Worm (Caenorhabditis elegans): Measurements from ENCODE around the gene irld-26.

DNA sequence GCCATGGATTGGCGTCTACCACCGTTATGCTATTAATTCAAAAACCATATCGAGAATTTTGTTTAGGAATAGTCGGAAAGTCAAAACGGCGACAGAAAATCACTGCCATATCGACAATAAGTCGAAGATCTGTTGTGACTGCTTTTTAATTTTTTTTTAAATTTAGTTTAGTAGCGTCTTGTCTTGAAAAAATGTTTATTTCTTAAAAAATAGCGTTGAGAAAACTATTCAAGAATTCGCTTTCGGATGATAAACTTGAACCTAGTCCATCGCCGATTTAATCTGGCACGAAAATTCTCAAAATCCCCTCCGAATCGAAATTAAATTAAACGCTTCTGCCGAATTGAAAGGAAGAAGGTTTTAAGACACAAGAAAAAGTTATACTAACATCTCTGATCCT, 12.9 kb upstream of the irld-26 start, which contains the start of gene srh-279:
- TF ChIP-seq D2030.7 (GFP tag; IDR thresholded peaks at IDR 0.05) (no peak), nhr-80 (tag; optimal IDR thresholded peaks at IDR 0.05) (no peak), madf-6 (GFP tag; IDR thresholded peaks at IDR 0.05) (no peak), sptf-2 (GFP tag; optimal IDR thresholded peaks at IDR 0.05) (no peak), unc-130 (GFP tag; optimal IDR thresholded peaks at IDR 0.05) (no peak), somi-1 (GFP tag; optimal IDR thresholded peaks at IDR 0.05) (no peak), F52B5.7 (tag; optimal IDR thresholded peaks at IDR 0.05) (no peak), nhr-120 (GFP tag; IDR thresholded peaks at IDR 0.05) (no peak), nfyb-1 (GFP tag; IDR thresholded peaks at IDR 0.05) (no peak), ztf-18 (tag; optimal IDR thresholded peaks at IDR 0.05) (no peak), unc-62 (GFP tag; optimal IDR thresholded peaks at IDR 0.05) (no peak), Y56A3A.18 (GFP tag; IDR thresholded peaks at IDR 0.05) (no peak), egl-18 (GFP tag; IDR thresholded peaks at IDR 0.05) (no peak), nfya-2 (GFP tag; IDR thresholded peaks at IDR 0.05) (no peak)

All from whole organism, young adult.